Worm (Caenorhabditis elegans): ENCODE data around the gene lin-39.

The lin-39 gene

ce11 chrIII:7526974-7527466 is 9.4 kb downstream of the lin-39 start:
- TF ChIP-seq daf-19 (GFP tag; conservative IDR thresholded peaks at IDR 0.05) (no peak), lsy-2 (tag; optimal IDR thresholded peaks at IDR 0.05) (peak in 1 of 2 experiments; percentile 5), lin-29 (GFP tag; IDR thresholded peaks at IDR 0.05) (no peak), daf-12 (tag; optimal IDR thresholded peaks at IDR 0.05) (no peak), ceh-44 (GFP tag; IDR thresholded peaks at IDR 0.05) (no peak), duxl-1 (tag; optimal IDR thresholded peaks at IDR 0.05; ENCODE audit: poor library complexity) (no peak), nhr-28 (tag; optimal IDR thresholded peaks at IDR 0.05) (no peak), unc-62 (GFP tag; optimal IDR thresholded peaks at IDR 0.05 in 1 of 2) (peak in 1 of 2 experiments; percentile 31), unc-62 (tag; optimal IDR thresholded peaks at IDR 0.05) (no peak), skn-1 (tag; optimal IDR thresholded peaks at IDR 0.05) (no peak), set-16 (GFP tag; IDR thresholded peaks at IDR 0.05) (no peak), F44E2.7 (GFP tag; IDR thresholded peaks at IDR 0.05) (no peak), cey-2 (tag; optimal IDR thresholded peaks at IDR 0.05; ENCODE audit: borderline replicate concordance, insufficient read depth) (no peak), mxl-3 (GFP tag; optimal IDR thresholded peaks at IDR 0.05) (no peak), mxl-2 (GFP tag; conservative IDR thresholded peaks at IDR 0.05) (no peak), F37D6.2 (tag; optimal IDR thresholded peaks at IDR 0.05) (no peak), snpc-1.2 (GFP tag; IDR thresholded peaks at IDR 0.05) (no peak)

DNA sequence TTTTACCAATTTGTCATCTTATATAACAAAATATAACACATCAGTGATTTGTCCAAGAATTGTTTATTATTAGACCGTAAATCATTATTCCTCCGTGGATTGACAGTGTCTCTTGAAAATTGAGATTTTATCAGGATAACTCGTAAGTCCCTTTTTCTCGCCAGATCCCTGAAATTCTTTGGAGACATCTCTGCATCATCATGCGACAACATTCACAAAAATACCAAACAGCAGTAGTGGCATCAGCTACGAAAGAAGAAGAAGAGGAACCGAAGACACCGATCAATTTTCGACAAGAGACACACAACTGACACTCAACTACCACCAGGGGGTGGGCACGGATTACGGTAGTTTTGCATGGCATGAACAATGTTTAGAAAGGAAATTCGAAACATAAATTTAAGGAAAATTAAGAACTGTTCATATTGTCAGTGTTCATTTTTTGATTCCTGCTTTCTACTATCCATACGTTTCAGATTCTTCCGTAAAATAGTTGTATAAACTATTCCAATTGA is 11.5 kb downstream of the lin-39 start:
- TF ChIP-seq lin-38 (GFP tag; IDR thresholded peaks at IDR 0.05) (no peak), ceh-28 (tag; optimal IDR thresholded peaks at IDR 0.05) (no peak), lin-1 (GFP tag; IDR thresholded peaks at IDR 0.05) (no peak), R02D3.7 (tag; optimal IDR thresholded peaks at IDR 0.05) (no peak), unc-62 (GFP tag; optimal IDR thresholded peaks at IDR 0.05 in 1 of 2) (peak in 1 of 2 experiments; percentile 74), unc-62 (tag; optimal IDR thresholded peaks at IDR 0.05) (no peak), lsy-2 (tag; optimal IDR thresholded peaks at IDR 0.05) (peak; percentile 40 to 76), hlh-30 (tag; optimal IDR thresholded peaks at IDR 0.05; ENCODE audit: insufficient read depth) (peak; percentile 13), snpc-4 (tag; optimal IDR thresholded peaks at IDR 0.05) (no peak), nhr-41 (GFP tag; IDR thresholded peaks at IDR 0.05) (no peak), mdl-1 (tag; optimal IDR thresholded peaks at IDR 0.05) (no peak), dmd-8 (GFP tag; IDR thresholded peaks at IDR 0.05) (no peak), egl-43 (GFP tag; IDR thresholded peaks at IDR 0.05) (no peak), unc-39 (tag; optimal IDR thresholded peaks at IDR 0.05) (no peak), skn-1 (tag; optimal IDR thresholded peaks at IDR 0.05) (no peak)

- TF ChIP-seq zip-2 (tag; optimal IDR thresholded peaks at IDR 0.05): no peak
- TF ChIP-seq gei-8 (GFP tag; optimal IDR thresholded peaks at IDR 0.05): no peak
- TF ChIP-seq attf-4 (tag; optimal IDR thresholded peaks at IDR 0.05): no peak
- TF ChIP-seq mdt-29 (GFP tag; IDR thresholded peaks at IDR 0.05): no peak
- no peak for TF ChIP-seq dpl-1 (GFP tag; optimal IDR thresholded peaks at IDR 0.05)
- no peak for TF ChIP-seq fos-1 (tag; optimal IDR thresholded peaks at IDR 0.05)
Observed at ce11 chrIII:7521163-7521562, 15.3 kb downstream of the lin-39 start, which contains the start of gene lig-4. TSS of gene lig-4 (plus strand) at chrIII:7521463.

DNA sequence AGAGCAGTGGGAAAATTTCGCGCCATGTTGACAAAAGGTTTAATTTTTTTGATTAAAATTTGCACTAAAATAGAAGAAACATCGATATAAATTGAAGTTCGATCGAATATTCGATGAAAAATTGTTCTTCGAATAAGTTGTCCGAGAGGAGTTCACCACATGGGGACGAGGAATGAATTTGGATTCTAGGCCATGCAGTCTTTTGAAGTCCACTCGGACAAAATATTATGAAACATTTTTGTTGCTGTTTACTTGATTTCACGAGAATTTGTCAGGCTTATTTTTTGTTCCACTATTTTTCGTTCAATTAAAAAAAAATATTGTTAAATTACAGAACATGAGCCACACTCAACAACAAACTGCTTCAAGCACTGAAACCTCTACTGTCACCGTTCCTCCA is 15.8 kb downstream of the lin-39 start, which contains the start of the genes cux-7 and C07H6.2:
TSS of gene cux-7 (minus strand) at position 174 of the 400 bp plus-strand sequence.
TSS of gene C07H6.2 (plus strand) at position 338 of the 400 bp plus-strand sequence.
- TF ChIP-seq egl-27 (tag; optimal IDR thresholded peaks at IDR 0.05) (no peak), dmd-8 (GFP tag; IDR thresholded peaks at IDR 0.05) (no peak), Y48G9A.11 (GFP tag; IDR thresholded peaks at IDR 0.05) (peak; percentile 94), lin-1 (GFP tag; IDR thresholded peaks at IDR 0.05) (0 out of 2 replicates have a peak, but pooled peaks have one; percentile 40), daf-16 (GFP tag; optimal IDR thresholded peaks at IDR 0.05) (peak; percentile 68 to 88), daf-16 (tag; optimal IDR thresholded peaks at IDR 0.05) (peak; percentile 90), nhr-237 (tag; optimal IDR thresholded peaks at IDR 0.05) (no peak), pqm-1 (tag; optimal IDR thresholded peaks at IDR 0.05) (no peak), zip-11 (GFP tag; IDR thresholded peaks at IDR 0.05) (no peak), hif-1 (tag; optimal IDR thresholded peaks at IDR 0.05) (peak in 1 of 2 experiments; percentile 96), madf-5 (GFP tag; IDR thresholded peaks at IDR 0.05) (0 out of 4 replicates have a peak, but pooled peaks of 1 of the 2 experiments have one; percentile 50), ctbp-1 (GFP tag; IDR thresholded peaks at IDR 0.05) (peak; percentile 56; the same call in 1 of the 2 replicates), dpl-1 (GFP tag; optimal IDR thresholded peaks at IDR 0.05) (peak; percentile 92), nhr-111 (GFP tag; optimal IDR thresholded peaks at IDR 0.05) (no peak), ceh-32 (tag; optimal IDR thresholded peaks at IDR 0.05; ENCODE audit: poor library complexity) (peak; percentile 66), ces-1 (GFP tag; optimal IDR thresholded peaks at IDR 0.05) (peak; percentile 5), nhr-41 (GFP tag; IDR thresholded peaks at IDR 0.05) (no peak)

All from whole organism, L4 larva.